Worm (Caenorhabditis elegans): ENCODE data around the gene atfs-1.
A peak's percentile ranks its signal among the peaks of the same experiment; 100 is the strongest.

Gene atfs-1

DNA sequence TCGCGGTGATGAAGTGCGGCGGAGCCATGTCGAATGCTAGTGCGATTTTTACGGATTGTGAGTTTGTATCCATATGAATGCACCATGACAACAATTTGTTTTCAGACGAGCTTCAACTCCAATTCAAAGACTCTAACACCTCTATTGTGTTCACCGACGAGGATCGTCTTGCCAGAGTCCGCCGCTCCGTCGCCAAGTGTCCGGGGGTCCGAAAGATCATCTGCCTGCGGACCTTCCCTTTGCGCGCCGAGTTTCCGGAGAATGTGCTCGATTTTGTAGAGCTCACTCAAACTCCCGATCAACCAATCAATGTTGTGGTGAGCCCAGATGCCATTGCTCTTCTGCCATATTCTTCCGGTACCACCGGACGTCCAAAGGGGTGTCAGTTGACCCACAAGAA is 46.3 kb upstream of the atfs-1 start:
- TF ChIP-seq ama-1 (optimal IDR thresholded peaks at IDR 0.05) = no peak
- no peak for TF ChIP-seq nhr-12 (tag; optimal IDR thresholded peaks at IDR 0.05)
- TF ChIP-seq nhr-67 (tag; optimal IDR thresholded peaks at IDR 0.05) = no peak
- no peak for TF ChIP-seq lin-15B (tag; optimal IDR thresholded peaks at IDR 0.05)
- TF ChIP-seq R02D3.7 (tag; optimal IDR thresholded peaks at IDR 0.05) = no peak
- no peak for TF ChIP-seq ztf-11 (tag; optimal IDR thresholded peaks at IDR 0.05)
- no peak for TF ChIP-seq ceh-82 (tag; optimal IDR thresholded peaks at IDR 0.05)
- TF ChIP-seq unc-39 (tag; optimal IDR thresholded peaks at IDR 0.05) = no peak
- TF ChIP-seq fkh-2 (tag; optimal IDR thresholded peaks at IDR 0.05) = no peak
- no peak for TF ChIP-seq mml-1 (tag; optimal IDR thresholded peaks at IDR 0.05)
- TF ChIP-seq lsy-12 (tag; optimal IDR thresholded peaks at IDR 0.05) = no peak
- TF ChIP-seq unc-62 (GFP tag; optimal IDR thresholded peaks at IDR 0.05) = no peak
- no peak for TF ChIP-seq ceh-16 (tag; optimal IDR thresholded peaks at IDR 0.05)

DNA sequence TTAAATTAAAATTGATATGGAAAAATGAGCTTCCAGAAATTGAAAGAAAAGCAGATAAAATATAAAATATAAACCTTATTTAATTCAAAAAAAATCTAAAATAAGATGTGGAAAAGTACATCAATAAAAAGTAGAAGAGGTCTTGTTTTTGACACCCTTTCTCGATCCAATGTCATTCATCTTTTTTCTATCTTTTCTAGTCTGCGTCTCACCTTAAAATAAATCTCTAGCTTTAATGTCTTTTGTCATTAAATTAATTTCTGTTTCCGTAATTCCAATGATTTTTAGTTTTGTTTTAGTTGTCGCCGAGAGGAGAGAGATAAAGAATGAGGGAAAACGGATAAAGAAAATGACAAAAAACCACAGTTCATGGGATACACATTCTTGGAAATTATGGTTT is 44.3 kb upstream of the atfs-1 start:
- TF ChIP-seq nhr-12 (tag; optimal IDR thresholded peaks at IDR 0.05) (no peak), nhr-28 (tag; optimal IDR thresholded peaks at IDR 0.05) (no peak), nfya-1 (tag; optimal IDR thresholded peaks at IDR 0.05; ENCODE audit: insufficient read depth) (no peak), sea-2 (GFP tag; optimal IDR thresholded peaks at IDR 0.05) (no peak), snpc-4 (tag; optimal IDR thresholded peaks at IDR 0.05) (no peak), ama-1 (optimal IDR thresholded peaks at IDR 0.05) (no peak), hmg-11 (tag; optimal IDR thresholded peaks at IDR 0.05) (no peak), ztf-11 (tag; optimal IDR thresholded peaks at IDR 0.05) (no peak), lin-15B (tag; optimal IDR thresholded peaks at IDR 0.05) (no peak), aly-2 (tag; optimal IDR thresholded peaks at IDR 0.05) (no peak), daf-12 (tag; optimal IDR thresholded peaks at IDR 0.05) (no peak), elt-3 (tag; optimal IDR thresholded peaks at IDR 0.05) (no peak), skn-1 (tag; optimal IDR thresholded peaks at IDR 0.05) (no peak), lsy-12 (tag; optimal IDR thresholded peaks at IDR 0.05) (no peak), jun-1 (tag; optimal IDR thresholded peaks at IDR 0.05) (no peak), mdl-1 (tag; optimal IDR thresholded peaks at IDR 0.05) (no peak)

DNA sequence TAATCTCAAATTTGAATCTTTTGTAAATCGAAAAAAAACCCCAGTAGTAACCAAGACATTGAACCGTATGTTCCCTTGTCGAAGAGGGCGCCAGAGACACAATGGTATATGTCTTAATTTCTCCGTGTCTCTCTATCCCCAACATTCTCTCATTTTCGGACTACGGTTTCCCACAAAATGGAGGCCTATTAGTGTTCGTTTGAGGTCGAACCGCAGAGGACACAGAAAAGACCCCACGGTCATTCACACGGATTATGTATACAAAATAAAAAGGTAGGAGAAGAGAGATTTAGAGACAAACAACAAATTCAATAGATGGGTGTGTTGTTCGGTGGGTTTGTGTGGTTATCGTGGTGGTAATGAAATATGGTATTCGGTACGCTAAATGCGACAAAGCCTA is 42.5 kb upstream of the atfs-1 start:
- peak; percentile 69 for TF ChIP-seq nhr-25 (tag; optimal IDR thresholded peaks at IDR 0.05)
- TF ChIP-seq fkh-10 (GFP tag; optimal IDR thresholded peaks at IDR 0.05) = no peak
- TF ChIP-seq aly-2 (tag; optimal IDR thresholded peaks at IDR 0.05) = no peak

DNA sequence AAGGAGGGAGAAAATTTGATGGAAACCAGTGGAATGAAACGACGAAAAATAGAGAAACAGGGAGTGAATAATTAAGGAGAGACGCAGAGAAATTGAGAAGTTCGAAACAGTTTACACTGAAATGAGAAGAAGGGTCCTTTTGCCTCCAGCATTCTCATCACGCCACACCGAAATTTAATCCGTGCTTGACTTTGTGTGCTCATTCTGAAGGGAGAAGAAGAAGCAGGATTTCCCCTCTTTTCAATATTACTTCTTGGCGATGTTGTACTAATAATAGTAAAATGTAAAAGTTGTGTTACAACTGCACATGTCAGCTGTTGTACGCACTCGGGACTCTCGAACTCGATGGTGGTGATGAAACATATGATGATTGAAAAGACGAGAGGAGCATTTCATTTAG is 39.8 kb upstream of the atfs-1 start:
- no peak for TF ChIP-seq ztf-11 (tag; optimal IDR thresholded peaks at IDR 0.05)
- TF ChIP-seq ama-1 (optimal IDR thresholded peaks at IDR 0.05) = no peak
- TF ChIP-seq ceh-9 (tag; optimal IDR thresholded peaks at IDR 0.05) = no peak
- TF ChIP-seq fkh-10 (GFP tag; optimal IDR thresholded peaks at IDR 0.05) = no peak
- no peak for TF ChIP-seq snpc-4 (tag; optimal IDR thresholded peaks at IDR 0.05)
- TF ChIP-seq skn-1 (tag; optimal IDR thresholded peaks at IDR 0.05) = no peak
- TF ChIP-seq lsy-12 (tag; optimal IDR thresholded peaks at IDR 0.05) = no peak
- TF ChIP-seq nhr-77 (tag; optimal IDR thresholded peaks at IDR 0.05) = no peak
- TF ChIP-seq nfya-1 (tag; optimal IDR thresholded peaks at IDR 0.05; ENCODE audit: insufficient read depth) = no peak
- TF ChIP-seq ceh-16 (tag; optimal IDR thresholded peaks at IDR 0.05) = no peak
- TF ChIP-seq elt-2 (tag; optimal IDR thresholded peaks at IDR 0.05) = no peak
- TF ChIP-seq egl-27 (tag; optimal IDR thresholded peaks at IDR 0.05) = no peak
- TF ChIP-seq unc-39 (tag; optimal IDR thresholded peaks at IDR 0.05) = no peak
- no peak for TF ChIP-seq nhr-237 (tag; optimal IDR thresholded peaks at IDR 0.05)
- TF ChIP-seq pha-4 (tag; optimal IDR thresholded peaks at IDR 0.05) = no peak
- TF ChIP-seq ceh-82 (tag; optimal IDR thresholded peaks at IDR 0.05) = no peak
- TF ChIP-seq ceh-28 (tag; optimal IDR thresholded peaks at IDR 0.05) = no peak
- no peak for TF ChIP-seq elt-1 (tag; optimal IDR thresholded peaks at IDR 0.05)
- no peak for TF ChIP-seq lin-15B (tag; optimal IDR thresholded peaks at IDR 0.05)

DNA sequence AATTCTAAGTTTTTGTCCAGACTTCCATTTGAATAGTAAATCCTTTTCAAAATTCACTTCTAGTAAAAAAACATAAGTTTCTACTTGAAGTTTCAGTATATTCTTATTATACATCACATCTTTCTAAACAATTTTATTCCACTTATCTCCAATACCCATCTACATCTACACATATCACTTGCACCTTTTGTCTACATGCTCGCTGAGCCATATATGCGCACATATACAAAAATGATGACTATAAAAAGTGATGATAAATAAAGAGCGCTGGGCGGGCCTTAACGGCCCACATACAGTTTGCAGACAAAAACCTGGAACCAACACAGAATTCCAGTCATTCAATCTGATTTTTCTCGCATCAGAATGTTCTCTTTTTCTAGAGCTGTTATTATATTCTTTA is 37.0 kb upstream of the atfs-1 start, which contains the start of gene AH10.2:
Gene AH10.2 (plus strand): TSS at position 301 of the 400 bp plus-strand sequence.
- TF ChIP-seq nhr-76 (tag; optimal IDR thresholded peaks at IDR 0.05) (no peak), snpc-4 (tag; optimal IDR thresholded peaks at IDR 0.05) (no peak), unc-62 (GFP tag; optimal IDR thresholded peaks at IDR 0.05) (no peak), nhr-28 (tag; optimal IDR thresholded peaks at IDR 0.05) (no peak), nhr-25 (tag; optimal IDR thresholded peaks at IDR 0.05) (no peak), ztf-11 (tag; optimal IDR thresholded peaks at IDR 0.05) (no peak), daf-12 (tag; optimal IDR thresholded peaks at IDR 0.05) (no peak), ZK546.5 (tag; optimal IDR thresholded peaks at IDR 0.05) (no peak), zag-1 (tag; optimal IDR thresholded peaks at IDR 0.05) (no peak)

Measured in whole organism, L3 larva.